Fruit fly (Drosophila melanogaster) whole organism, wandering third instar larva: Measurements from ENCODE around the gene CG43844.

Experiments used
- CG32264 ChIP-seq: fragments of 200-800 bp; sonication (Bioruptor generic); optimal IDR thresholded peaks from 2 replicates; lab custom pipeline; 2016; ENCODE audit warnings: missing biosample characterization, missing genetic modification characterization
- CG9705 ChIP-seq: fragments of 200-800 bp; sonication (Bioruptor generic); optimal IDR thresholded peaks from 2 replicates; lab custom pipeline; 2018; ENCODE audit warnings: missing biosample characterization, mild to moderate bottlenecking, missing genetic modification characterization
- CrebA ChIP-seq: fragments of 200-800 bp; sonication (Bioruptor generic); optimal IDR thresholded peaks from 2 replicates; lab custom pipeline; 2016; ENCODE audit warnings: missing biosample characterization, mild to moderate bottlenecking, missing genetic modification characterization, borderline replicate concordance
- Dfd ChIP-seq: fragments of >200 bp; optimal IDR thresholded peaks from 2 replicates; lab custom pipeline; 2017; ENCODE audit warnings: missing biosample characterization, missing genetic modification characterization
- HLH106 ChIP-seq: fragments of 200-800 bp; optimal IDR thresholded peaks from 3 replicates; lab custom pipeline; 2019; ENCODE audit warnings: missing biosample characterization, mild to moderate bottlenecking, missing genetic modification characterization, moderate library complexity
- Hnf4 ChIP-seq: fragments of 200-800 bp; sonication (Bioruptor generic); optimal IDR thresholded peaks from 2 replicates; lab custom pipeline; 2016; ENCODE audit warnings: missing biosample characterization, mild to moderate bottlenecking, missing genetic modification characterization
- Hr78 ChIP-seq: fragments of >200 bp; optimal IDR thresholded peaks from 2 replicates; lab custom pipeline; 2017; ENCODE audit warnings: missing biosample characterization, missing genetic modification characterization
- Jra ChIP-seq: sonication (Bioruptor generic); optimal IDR thresholded peaks from 2 replicates; lab custom pipeline; 2016; ENCODE audit warnings: missing biosample characterization, missing genetic modification characterization
- Myc ChIP-seq: fragments of >200 bp; optimal IDR thresholded peaks from 2 replicates; lab custom pipeline; 2017
- N ChIP-seq: fragments of >200 bp; optimal IDR thresholded peaks from 2 replicates; lab custom pipeline; 2018; ENCODE audit warnings: missing biosample characterization, missing external identifiers, missing genetic modification characterization
- OdsH ChIP-seq: fragments of 200-800 bp; sonication (Bioruptor generic); optimal IDR thresholded peaks from 2 replicates; lab custom pipeline; 2016; ENCODE audit warnings: missing biosample characterization, mild to moderate bottlenecking, missing genetic modification characterization
- Rel ChIP-seq, 2 experiments: fragments of 200-800 bp; sonication (Bioruptor generic) in 1 of 2; optimal IDR thresholded peaks; 2 replicates in 1 of 2; 3 replicates in 1 of 2; lab custom pipeline; 2016 to 2019; ENCODE audit warnings: mild to moderate bottlenecking in 2 of 2, missing biosample characterization in 2 of 2, missing genetic modification characterization in 2 of 2, moderate library complexity in 1 of 2
- Sp1 ChIP-seq: fragments of 200-800 bp; sonication (Bioruptor generic); optimal IDR thresholded peaks from 3 replicates; lab custom pipeline; 2019; ENCODE audit warnings: missing biosample characterization, mild to moderate bottlenecking, missing genetic modification characterization, moderate library complexity
- Vsx2 ChIP-seq: fragments of 200-300, 225-300 bp; sonication (Bioruptor generic); optimal IDR thresholded peaks from 2 replicates; lab custom pipeline; 2018; ENCODE audit warnings: missing biosample characterization, missing genetic modification characterization; ENCODE audit not compliant: partially characterized antibody
- br ChIP-seq: fragments of 200-800 bp; sonication (Bioruptor generic); optimal IDR thresholded peaks from 2 replicates; lab custom pipeline; 2016; ENCODE audit warnings: missing biosample characterization, missing genetic modification characterization
- brk ChIP-seq: fragments of 200-800 bp; sonication (Bioruptor generic); optimal IDR thresholded peaks from 2 replicates; lab custom pipeline; 2016; ENCODE audit warnings: missing biosample characterization, mild to moderate bottlenecking, missing genetic modification characterization
- dl ChIP-seq, 2 experiments: fragments of 175-275, 200-275 bp in 1 of 2; fragments of 200-275 bp in 1 of 2; sonication (Bioruptor generic); optimal IDR thresholded peaks; lab custom pipeline; 2018; ENCODE audit warnings: mild to moderate bottlenecking in 2 of 2, missing biosample characterization in 2 of 2, missing genetic modification characterization in 2 of 2, moderate library complexity in 2 of 2; ENCODE audit not compliant: partially characterized antibody in 2 of 2, insufficient read depth in 1 of 2
- dmrt93B ChIP-seq: fragments of 200-800 bp; sonication (Bioruptor generic); optimal IDR thresholded peaks from 2 replicates; lab custom pipeline; 2018; ENCODE audit warnings: missing biosample characterization, mild to moderate bottlenecking, missing genetic modification characterization
- dsf ChIP-seq: sonication (Bioruptor generic); optimal IDR thresholded peaks from 2 replicates; lab custom pipeline; 2016; ENCODE audit warnings: missing biosample characterization, missing genetic modification characterization, borderline replicate concordance
- ey ChIP-seq: fragments of 200-800 bp; sonication (Bioruptor generic); optimal IDR thresholded peaks from 2 replicates; lab custom pipeline; 2016; ENCODE audit warnings: missing biosample characterization, missing genetic modification characterization
- foxo ChIP-seq, 2 experiments: fragments of 200-800 bp; sonication (Bioruptor generic); optimal IDR thresholded peaks; 2 replicates in 1 of 2; 3 replicates in 1 of 2; lab custom pipeline; 2016 to 2017; ENCODE audit warnings: missing biosample characterization in 2 of 2, missing genetic modification characterization in 2 of 2
- fru ChIP-seq: fragments of 200-800 bp; sonication (Bioruptor generic); optimal IDR thresholded peaks from 3 replicates; lab custom pipeline; 2016; ENCODE audit warnings: missing biosample characterization, mild to moderate bottlenecking, missing genetic modification characterization
- h ChIP-seq: fragments of 200-800 bp; sonication (Bioruptor generic); optimal IDR thresholded peaks from 3 replicates; lab custom pipeline; 2016; ENCODE audit warnings: missing biosample characterization, mild to moderate bottlenecking, missing genetic modification characterization
- lola ChIP-seq: fragments of >200 bp; optimal IDR thresholded peaks from 2 replicates; lab custom pipeline; 2017; ENCODE audit warnings: missing biosample characterization, missing genetic modification characterization
- psq ChIP-seq: fragments of 200-800 bp; sonication (Bioruptor generic); optimal IDR thresholded peaks from 3 replicates; lab custom pipeline; 2017; ENCODE audit warnings: missing biosample characterization, mild to moderate bottlenecking, missing genetic modification characterization, moderate library complexity
- rgr ChIP-seq: fragments of 200-800 bp; sonication (Bioruptor generic); optimal IDR thresholded peaks from 3 replicates; lab custom pipeline; 2016; ENCODE audit warnings: missing biosample characterization, mild to moderate bottlenecking, missing genetic modification characterization
- sage ChIP-seq: fragments of 200-800 bp; sonication (Bioruptor generic); optimal IDR thresholded peaks from 2 replicates; lab custom pipeline; 2016; ENCODE audit warnings: missing biosample characterization, mild to moderate bottlenecking, missing genetic modification characterization
- sv ChIP-seq: fragments of 200-800 bp; sonication (Bioruptor generic); optimal IDR thresholded peaks from 3 replicates; lab custom pipeline; 2016; ENCODE audit warnings: missing biosample characterization, missing genetic modification characterization
- tai ChIP-seq: sonication (Bioruptor generic); optimal IDR thresholded peaks from 2 replicates; lab custom pipeline; 2016; ENCODE audit warnings: missing biosample characterization, missing genetic modification characterization
- usp ChIP-seq: fragments of >200 bp; optimal IDR thresholded peaks from 2 replicates; lab custom pipeline; 2017; ENCODE audit warnings: missing biosample characterization, missing genetic modification characterization
- woc ChIP-seq: sonication (Bioruptor generic); optimal IDR thresholded peaks from 2 replicates; lab custom pipeline; 2016; ENCODE audit warnings: missing biosample characterization, mild to moderate bottlenecking, missing genetic modification characterization

CG43844 gene

dm6 chr3R:21848987-21849442 is 40.3 kb upstream of the CG43844 start:
- TF ChIP-seq Hr78 (no peak), woc (GFP tag; lab: Kevin White, UChicago) (peak; percentile 97), foxo (GFP tag; optimal IDR thresholded peaks at IDR 0.05; lab: Kevin White, UChicago) (peak; percentile 87 to 97), CG32264 (GFP tag; lab: Kevin White, UChicago) (peak; percentile 93), Sp1 (GFP tag; lab: Kevin White, UChicago) (peak; percentile 96), dsf (GFP tag; lab: Kevin White, UChicago) (peak; percentile 71), Hnf4 (GFP tag; lab: Kevin White, UChicago) (peak; percentile 89), Rel (GFP tag; optimal IDR thresholded peaks at IDR 0.05; lab: Kevin White, UChicago) (peak; percentile 73), Rel (tag; optimal IDR thresholded peaks at IDR 0.05; lab: Kevin White, UChicago) (peak; percentile 74), sage (GFP tag; lab: Kevin White, UChicago) (peak; percentile 87), HLH106 (tag; lab: Kevin White, UChicago) (peak; percentile 95), Dfd (peak; percentile 87), sv (GFP tag; lab: Kevin White, UChicago) (peak; percentile 31), psq (GFP tag; lab: Kevin White, UChicago) (peak; percentile 93), tai (GFP tag; lab: Kevin White, UChicago) (peak; percentile 82), ey (GFP tag; lab: Kevin White, UChicago) (peak; percentile 95), Vsx2 (GFP tag; lab: Kevin White, UChicago) (no peak), OdsH (GFP tag; lab: Kevin White, UChicago) (peak; percentile 97), brk (GFP tag; lab: Kevin White, UChicago) (peak; percentile 82), fru (GFP tag; lab: Kevin White, UChicago) (peak; percentile 98), usp (GFP tag; lab: Kevin White, UChicago) (no peak), lola (GFP tag; lab: Kevin White, UChicago) (no peak), CG9705 (GFP tag; lab: Kevin White, UChicago) (peak; percentile 91), Jra (GFP tag; lab: Kevin White, UChicago) (peak; percentile 90), N (GFP tag; lab: Kevin White, UChicago) (no peak), rgr (peak; percentile 94), Myc (no peak), h (GFP tag; lab: Kevin White, UChicago) (peak; percentile 96), br (peak; percentile 95), dmrt93B (GFP tag; lab: Kevin White, UChicago) (peak; percentile 95)

DNA sequence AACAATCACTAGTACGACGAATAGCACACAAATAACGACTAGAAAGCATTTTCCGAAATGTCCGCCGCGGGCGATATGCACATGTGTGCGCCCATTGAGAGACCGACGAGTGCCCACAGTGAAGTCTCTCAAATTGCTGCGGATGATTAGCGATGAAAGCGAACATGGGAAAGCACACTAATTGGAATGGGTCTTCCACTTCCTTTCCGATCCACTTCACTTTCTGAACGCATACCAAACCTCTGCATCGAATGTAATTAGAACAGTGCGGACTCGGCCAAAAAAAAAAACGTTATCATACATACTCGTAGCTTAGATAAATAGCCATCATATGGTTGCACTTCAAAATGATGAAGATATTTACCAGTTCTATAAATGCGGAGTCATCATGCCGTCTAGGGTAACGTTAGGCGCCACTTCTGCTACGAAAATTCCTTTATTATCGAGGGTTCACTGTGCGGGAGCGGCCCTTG is 39.3 kb upstream of the CG43844 start:
- TF ChIP-seq Sp1 (GFP tag; lab: Kevin White, UChicago): no peak
- no peak for TF ChIP-seq CrebA
- peak; percentile 26 for TF ChIP-seq woc (GFP tag; lab: Kevin White, UChicago)
- no peak for TF ChIP-seq Rel (GFP tag; optimal IDR thresholded peaks at IDR 0.05; lab: Kevin White, UChicago)
- TF ChIP-seq Rel (tag; optimal IDR thresholded peaks at IDR 0.05; lab: Kevin White, UChicago): peak; percentile 91
- TF ChIP-seq ey (GFP tag; lab: Kevin White, UChicago): peak; percentile 51
- TF ChIP-seq OdsH (GFP tag; lab: Kevin White, UChicago): peak; percentile 0
- TF ChIP-seq HLH106 (tag; lab: Kevin White, UChicago): peak; percentile 3
- TF ChIP-seq rgr: peak; percentile 20
- TF ChIP-seq psq (GFP tag; lab: Kevin White, UChicago): peak; percentile 26
- TF ChIP-seq fru (GFP tag; lab: Kevin White, UChicago): peak; percentile 29
- TF ChIP-seq Vsx2 (GFP tag; lab: Kevin White, UChicago): no peak
- no peak for TF ChIP-seq N (GFP tag; lab: Kevin White, UChicago)
- peak; percentile 24 for TF ChIP-seq dmrt93B (GFP tag; lab: Kevin White, UChicago)
- TF ChIP-seq h (GFP tag; lab: Kevin White, UChicago): peak; percentile 51
- TF ChIP-seq CG32264 (GFP tag; lab: Kevin White, UChicago): no peak
- no peak for TF ChIP-seq sage (GFP tag; lab: Kevin White, UChicago)
- peak; percentile 40 for TF ChIP-seq br
- TF ChIP-seq dl (GFP tag; optimal IDR thresholded peaks at IDR 0.05; lab: Kevin White, UChicago; ENCODE audit: insufficient read depth in 1 of 2, partially characterized antibody in 2 of 2): no peak
- TF ChIP-seq foxo (GFP tag; optimal IDR thresholded peaks at IDR 0.05; lab: Kevin White, UChicago): peak in 1 of 2 experiments; percentile 23
